Worm (Caenorhabditis elegans) whole organism, early embryonic: ENCODE results near the gene abts-3.

ENCODE experiments used
- ama-1 ChIP-seq: fragments of 150-350 bp; optimal IDR thresholded peaks from 2 replicates; lab custom pipeline; 2014
- flt-1 ChIP-seq: fragments of 200-800 bp; sonication (Bioruptor generic); IDR thresholded peaks from 2 replicates; pipeline ENCODE4 v1.3.6; 2022; ENCODE audit warnings: missing genetic modification characterization, missing compliant biosample characterization
- hmg-4 ChIP-seq: fragments of 200-800 bp; sonication (Bioruptor generic); optimal IDR thresholded peaks from 2 replicates; lab custom pipeline; 2018; ENCODE audit warnings: mild to moderate bottlenecking, missing genetic modification characterization, missing compliant biosample characterization
- hnd-1 ChIP-seq: sonication (generic microtip); optimal IDR thresholded peaks from 2 replicates; lab custom pipeline; 2016; ENCODE audit warnings: missing genetic modification characterization, missing compliant biosample characterization
- pes-1 ChIP-seq: fragments of 200-800 bp; sonication (Bioruptor generic); IDR thresholded peaks from 2 replicates; pipeline ENCODE4 v1.3.6; 2022; ENCODE audit warnings: missing genetic modification reagents, missing genetic modification characterization, missing compliant biosample characterization
- scrt-1 ChIP-seq: fragments of 200-800 bp; sonication (Bioruptor generic); IDR thresholded peaks from 2 replicates; pipeline ENCODE4 v1.3.6; 2022; ENCODE audit warnings: missing genetic modification characterization, missing compliant biosample characterization
- sea-1 ChIP-seq: fragments of 200-800 bp; sonication (Bioruptor generic); conservative IDR thresholded peaks from 2 replicates; pipeline ENCODE4 v1.3.6; 2022; ENCODE audit warnings: missing genetic modification characterization, missing compliant biosample characterization
- tbx-37 ChIP-seq: fragments of 200-800 bp; sonication (Bioruptor generic); conservative IDR thresholded peaks from 2 replicates; pipeline ENCODE4 v1.3.6; 2022; ENCODE audit warnings: missing genetic modification reagents, missing genetic modification characterization, missing compliant biosample characterization

ce11 chrII:6136712-6137111 lies 4.0 kb downstream of the abts-3 start:
- TF ChIP-seq tbx-37 (GFP tag; lab: Robert Waterston, UW), result no peak
- TF ChIP-seq hnd-1 (tag; lab: Kevin White, UChicago), result no peak
- no peak for TF ChIP-seq ama-1
- no peak for TF ChIP-seq flt-1 (GFP tag; lab: Robert Waterston, UW)
- TF ChIP-seq hmg-4 (GFP tag; lab: Kevin White, UChicago), result no peak
- no peak for TF ChIP-seq scrt-1 (GFP tag; lab: Robert Waterston, UW)
- no peak for TF ChIP-seq pes-1 (GFP tag; lab: Robert Waterston, UW)
- TF ChIP-seq sea-1 (GFP tag; lab: Robert Waterston, UW), result no peak
